Fruit fly (Drosophila melanogaster): ENCODE results near the gene CG4789.

Gene CG4789

dm6 chrX:16761531-16761930, 39.2 kb upstream of the CG4789 start (continued):
- 0 out of 3 replicates have a peak, but pooled peaks have one; percentile 11 for TF ChIP-seq row (GFP tag; IDR thresholded peaks at IDR 0.05)
- no peak for TF ChIP-seq Ets65A (GFP tag)
- TF ChIP-seq sc (optimal IDR thresholded peaks at IDR 0.05): no peak
- no peak for TF ChIP-seq sc (GFP tag; optimal IDR thresholded peaks at IDR 0.05)
- TF ChIP-seq lbe (GFP tag; optimal IDR thresholded peaks at IDR 0.05): peak; percentile 43
- TF ChIP-seq Drgx (GFP tag; IDR thresholded peaks at IDR 0.05): peak; percentile 61
- TF ChIP-seq CG7271 (tag; optimal IDR thresholded peaks at IDR 0.05): no peak
- no peak for TF ChIP-seq Sry-β (GFP tag; optimal IDR thresholded peaks at IDR 0.05)
- no peak for TF ChIP-seq CG8388 (GFP tag; optimal IDR thresholded peaks at IDR 0.05)
- TF ChIP-seq CG7556 (GFP tag; optimal IDR thresholded peaks at IDR 0.05): no peak
- TF ChIP-seq sens (GFP tag): peak; percentile 34
- TF ChIP-seq Atf3 (GFP tag; optimal IDR thresholded peaks at IDR 0.05): no peak

- TF ChIP-seq Dip3 (GFP tag; optimal IDR thresholded peaks at IDR 0.05): no peak
- TF ChIP-seq her (GFP tag; optimal IDR thresholded peaks at IDR 0.05): no peak
- TF ChIP-seq CG8290 (GFP tag; optimal IDR thresholded peaks at IDR 0.05): no peak
- TF ChIP-seq CG8290 (tag; optimal IDR thresholded peaks at IDR 0.05): no peak
- TF ChIP-seq Adf1 (GFP tag; IDR thresholded peaks at IDR 0.05): no peak
- TF ChIP-seq sisA (GFP tag; IDR thresholded peaks at IDR 0.05): no peak
- TF ChIP-seq pfk (GFP tag; optimal IDR thresholded peaks at IDR 0.05): no peak
- 0 out of 2 replicates have a peak, but pooled peaks have one; percentile 21 for TF ChIP-seq Ada2b (GFP tag; IDR thresholded peaks at IDR 0.05)
- no peak for TF ChIP-seq CTCF (GFP tag; optimal IDR thresholded peaks at IDR 0.05)
- no peak for TF ChIP-seq CG13775 (GFP tag; optimal IDR thresholded peaks at IDR 0.05)
- TF ChIP-seq CG4360 (GFP tag; IDR thresholded peaks at IDR 0.05): no peak
- TF ChIP-seq sna (GFP tag; IDR thresholded peaks at IDR 0.05; ENCODE audit: partially characterized antibody): no peak
- no peak for TF ChIP-seq peb (GFP tag; IDR thresholded peaks at IDR 0.05)
- TF ChIP-seq CG10565 (GFP tag; optimal IDR thresholded peaks at IDR 0.05): no peak
- TF ChIP-seq CG2875 (GFP tag; optimal IDR thresholded peaks at IDR 0.05): no peak
- TF ChIP-seq CG13123 (GFP tag; optimal IDR thresholded peaks at IDR 0.05): no peak
- TF ChIP-seq gem (tag; optimal IDR thresholded peaks at IDR 0.05): peak; percentile 12
- no peak for TF ChIP-seq Kr (GFP tag; optimal IDR thresholded peaks at IDR 0.05)
- TF ChIP-seq C15 (GFP tag; IDR thresholded peaks at IDR 0.05): no peak
- no peak for TF ChIP-seq Dp (GFP tag; optimal IDR thresholded peaks at IDR 0.05)
- no peak for TF ChIP-seq Rfx (GFP tag; IDR thresholded peaks at IDR 0.05)
- no peak for TF ChIP-seq onecut (GFP tag; IDR thresholded peaks at IDR 0.05)
- no peak for TF ChIP-seq amos (GFP tag; IDR thresholded peaks at IDR 0.05; ENCODE audit: partially characterized antibody)
- TF ChIP-seq Aef1 (GFP tag; IDR thresholded peaks at IDR 0.05): no peak
- no peak for TF ChIP-seq H15 (GFP tag; IDR thresholded peaks at IDR 0.05)
- TF ChIP-seq ATbp (GFP tag; optimal IDR thresholded peaks at IDR 0.05): no peak
- TF ChIP-seq CG12104 (GFP tag; optimal IDR thresholded peaks at IDR 0.05): no peak
- TF ChIP-seq sens (GFP tag): peak; percentile 76
- no peak for TF ChIP-seq nau (GFP tag; optimal IDR thresholded peaks at IDR 0.05)
- TF ChIP-seq CG30403 (GFP tag; optimal IDR thresholded peaks at IDR 0.05): no peak
- TF ChIP-seq CG18262 (tag; optimal IDR thresholded peaks at IDR 0.05): peak; percentile 6
- TF ChIP-seq slou (GFP tag; optimal IDR thresholded peaks at IDR 0.05): no peak
- peak; percentile 3 for TF ChIP-seq grau (tag; optimal IDR thresholded peaks at IDR 0.05)
- TF ChIP-seq Dek (tag; optimal IDR thresholded peaks at IDR 0.05): no peak
- TF ChIP-seq ato (GFP tag; IDR thresholded peaks at IDR 0.05; ENCODE audit: partially characterized antibody): no peak
- TF ChIP-seq CG6654 (GFP tag; optimal IDR thresholded peaks at IDR 0.05): no peak
- no peak for TF ChIP-seq CG15073 (GFP tag; optimal IDR thresholded peaks at IDR 0.05)
- TF ChIP-seq E2f2 (GFP tag; IDR thresholded peaks at IDR 0.05): no peak
- TF ChIP-seq lola (GFP tag; optimal IDR thresholded peaks at IDR 0.05): no peak
- no peak for TF ChIP-seq fd102C (GFP tag; optimal IDR thresholded peaks at IDR 0.05)
- no peak for TF ChIP-seq CG18619 (GFP tag; optimal IDR thresholded peaks at IDR 0.05)
- TF ChIP-seq Ets65A (GFP tag): peak; percentile 60
These were observed 35.8 kb upstream of the CG4789 start for dm6 chrX:16764955-16765354.

Measured in whole organism, embryonic.